Fruit fly (Drosophila melanogaster) whole organism, pupa: Measurements from ENCODE around the gene CG16998.

Experiments used
- CG10348 ChIP-seq: fragments of 200-800 bp; sonication (Bioruptor generic); IDR thresholded peaks from 2 replicates; pipeline ENCODE4 v1.3.6; 2022; ENCODE audit warnings: missing biosample characterization, missing genetic modification characterization
- CG12605 ChIP-seq: fragments of 200-800 bp; sonication (Bioruptor generic); IDR thresholded peaks from 2 replicates; pipeline ENCODE4 v1.3.6; 2022; ENCODE audit warnings: missing biosample characterization, missing genetic modification characterization
- CG13204 ChIP-seq: fragments of 200-800 bp; sonication (Bioruptor generic); optimal IDR thresholded peaks from 2 replicates; lab custom pipeline; 2018; ENCODE audit warnings: missing biosample characterization, mild to moderate bottlenecking, missing genetic modification characterization, moderate library complexity
- CG14655 ChIP-seq: fragments of 200-800 bp; sonication (Bioruptor generic); optimal IDR thresholded peaks from 3 replicates; lab custom pipeline; 2017; ENCODE audit warnings: mild to moderate bottlenecking, missing biosample characterization, missing genetic modification reagents, missing genetic modification characterization
- CG15710 ChIP-seq: fragments of 200-800 bp; sonication (Bioruptor generic); optimal IDR thresholded peaks from 2 replicates; lab custom pipeline; 2018; ENCODE audit warnings: missing biosample characterization, mild to moderate bottlenecking, missing genetic modification characterization, moderate library complexity
- CG17806 ChIP-seq: fragments of 200-800 bp; sonication (Bioruptor generic); optimal IDR thresholded peaks from 2 replicates; lab custom pipeline; 2018; ENCODE audit warnings: missing biosample characterization, mild to moderate bottlenecking, missing genetic modification characterization, moderate library complexity
- CG32121 ChIP-seq: fragments of 200-800 bp; sonication (Bioruptor generic); IDR thresholded peaks from 2 replicates; pipeline ENCODE4 v1.3.6; 2022; ENCODE audit warnings: missing biosample characterization, missing genetic modification characterization
- CG34367 ChIP-seq: fragments of 200-800 bp; sonication (Bioruptor generic); optimal IDR thresholded peaks from 2 replicates; lab custom pipeline; 2018; ENCODE audit warnings: missing biosample characterization, mild to moderate bottlenecking, missing genetic modification characterization
- CG4496 ChIP-seq: fragments of 200-800 bp; sonication (Bioruptor generic); IDR thresholded peaks from 3 replicates; pipeline ENCODE4 v1.3.6; 2022; ENCODE audit warnings: missing biosample characterization, missing genetic modification characterization
- CG8159 ChIP-seq: fragments of 200-800 bp; sonication (Bioruptor generic); optimal IDR thresholded peaks from 3 replicates; lab custom pipeline; 2018; ENCODE audit warnings: missing biosample characterization, mild to moderate bottlenecking, missing genetic modification characterization, moderate library complexity
- CG8301 ChIP-seq: fragments of 200-800 bp; sonication (Bioruptor generic); optimal IDR thresholded peaks from 2 replicates; lab custom pipeline; 2018; ENCODE audit warnings: missing biosample characterization, mild to moderate bottlenecking, missing genetic modification characterization
- CG9948 ChIP-seq: fragments of 200-800 bp; sonication (Bioruptor generic); optimal IDR thresholded peaks from 2 replicates; lab custom pipeline; 2018; ENCODE audit warnings: missing biosample characterization, mild to moderate bottlenecking, missing genetic modification characterization, moderate library complexity
- D1 ChIP-seq: fragments of 200-800 bp; sonication (Bioruptor generic); optimal IDR thresholded peaks from 2 replicates; lab custom pipeline; 2018; ENCODE audit warnings: missing biosample characterization, mild to moderate bottlenecking, missing genetic modification characterization, moderate library complexity
- EcR ChIP-seq: fragments of 200-800 bp; sonication (Bioruptor generic); optimal IDR thresholded peaks from 3 replicates; lab custom pipeline; 2019; ENCODE audit warnings: missing biosample characterization, missing genetic modification characterization, mild to moderate bottlenecking, moderate library complexity, missing genetic modification reagents
- Ets98B ChIP-seq: fragments of 200-800 bp; sonication (Bioruptor generic); IDR thresholded peaks from 2 replicates; pipeline ENCODE4 v1.3.6; 2022; ENCODE audit warnings: missing biosample characterization, missing genetic modification characterization
- Pif1A ChIP-seq: fragments of 200-800 bp; sonication (Bioruptor generic); optimal IDR thresholded peaks from 3 replicates; lab custom pipeline; 2016; ENCODE audit warnings: missing biosample characterization, missing genetic modification characterization
- Pif1B ChIP-seq: fragments of 200-800 bp; sonication (Bioruptor generic); optimal IDR thresholded peaks from 3 replicates; lab custom pipeline; 2016; ENCODE audit warnings: missing biosample characterization, missing genetic modification characterization
- Snoo ChIP-seq: fragments of 200-800 bp; sonication (Bioruptor generic); optimal IDR thresholded peaks from 3 replicates; lab custom pipeline; 2017; ENCODE audit warnings: missing biosample characterization, mild to moderate bottlenecking, missing genetic modification characterization, inconsistent platforms
- fd96Ca ChIP-seq: fragments of 200-800 bp; sonication (Bioruptor generic); IDR thresholded peaks from 3 replicates; pipeline ENCODE4 v1.3.6; 2022; ENCODE audit warnings: missing biosample characterization, missing genetic modification characterization
- gl ChIP-seq: fragments of 200-800 bp; sonication (Bioruptor generic); optimal IDR thresholded peaks from 2 replicates; lab custom pipeline; 2018; ENCODE audit warnings: missing biosample characterization, mild to moderate bottlenecking, missing genetic modification characterization
- rn ChIP-seq: fragments of 200-800 bp; sonication (Bioruptor generic); IDR thresholded peaks from 2 replicates; pipeline ENCODE4 v1.3.6; 2022; ENCODE audit warnings: missing biosample characterization, missing genetic modification characterization

CG16998 gene

dm6 chr3L:7527661-7528379, 11.8 kb downstream of the CG16998 start:
- TF ChIP-seq Pif1A (GFP tag; lab: Kevin White, UChicago) (no peak), EcR (GFP tag; lab: Kevin White, UChicago) (no peak), CG10348 (no peak), CG34367 (tag; lab: Kevin White, UChicago) (no peak), gl (no peak), CG4496 (GFP tag; lab: Robert Waterston, UW) (no peak), CG13204 (GFP tag; lab: Kevin White, UChicago) (no peak)

DNA sequence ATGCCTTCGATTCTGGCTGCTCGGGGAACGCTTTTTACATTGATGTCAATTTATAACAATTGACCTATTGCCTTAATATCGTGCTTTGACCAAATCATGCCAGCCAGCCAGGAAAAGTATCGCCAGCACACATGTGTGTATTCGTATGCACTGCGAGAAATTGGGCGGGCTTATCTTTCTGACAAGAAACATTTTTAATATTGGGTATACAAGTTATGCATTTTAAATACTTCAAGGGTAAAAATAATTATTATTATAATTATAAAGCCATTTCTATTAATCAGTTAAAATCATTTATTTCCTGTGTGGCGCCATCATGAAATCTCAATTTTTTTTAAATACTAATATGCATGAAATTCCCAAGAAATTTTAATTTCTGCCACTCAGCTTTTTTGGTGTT, 17.8 kb downstream of the CG16998 start:
- TF ChIP-seq D1 (tag; lab: Kevin White, UChicago) (no peak), CG8301 (tag; lab: Kevin White, UChicago) (peak; percentile 1), fd96Ca (GFP tag; lab: Robert Waterston, UW) (no peak), CG17806 (tag; lab: Kevin White, UChicago) (peak; percentile 14), gl (no peak), CG4496 (GFP tag; lab: Robert Waterston, UW) (no peak), CG9948 (tag; lab: Kevin White, UChicago) (no peak)

DNA sequence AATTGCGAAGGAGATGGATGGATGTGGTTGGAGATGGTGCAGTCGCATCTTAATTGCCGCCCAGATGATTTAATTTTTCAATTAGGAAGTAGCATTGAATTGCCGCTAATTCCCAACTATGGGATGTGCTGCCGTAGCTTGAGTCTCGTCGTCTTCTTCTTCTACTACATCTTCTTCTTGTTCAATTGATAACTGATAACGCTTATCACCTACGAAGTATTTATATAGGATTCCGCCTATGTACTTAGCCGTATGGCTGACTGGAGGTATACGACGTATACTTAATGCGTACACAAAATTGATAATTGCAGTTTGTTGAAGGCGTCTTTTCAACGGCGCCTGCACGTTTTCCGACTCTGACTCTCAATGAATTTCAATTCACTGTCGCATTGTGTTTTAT, 19.0 kb downstream of the CG16998 start:
- TF ChIP-seq EcR (GFP tag; lab: Kevin White, UChicago) (peak; percentile 13), CG34367 (tag; lab: Kevin White, UChicago) (no peak), CG4496 (GFP tag; lab: Robert Waterston, UW) (no peak), CG12605 (GFP tag; lab: Robert Waterston, UW) (no peak), Pif1A (GFP tag; lab: Kevin White, UChicago) (no peak)

DNA sequence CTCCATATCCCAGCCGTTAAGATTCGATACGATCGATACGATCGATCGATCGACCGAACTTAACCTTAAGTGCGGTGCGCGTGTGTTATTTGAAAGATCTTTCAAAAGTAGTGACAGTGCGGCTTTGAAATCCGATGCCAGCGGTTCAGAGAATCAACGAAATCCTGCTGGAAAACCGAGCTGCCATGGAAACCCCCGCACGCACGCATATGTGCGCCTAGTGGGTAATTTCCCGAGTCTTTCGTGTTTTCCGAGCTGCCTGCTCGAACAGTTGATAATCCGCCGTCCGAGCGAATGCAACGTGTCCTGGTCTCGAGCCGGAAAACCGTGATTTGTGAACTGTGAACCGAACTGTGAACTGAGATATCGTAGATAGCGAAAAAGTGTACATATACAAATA, 20.4 kb downstream of the CG16998 start:
- TF ChIP-seq CG13204 (GFP tag; lab: Kevin White, UChicago) = no peak
- TF ChIP-seq CG17806 (tag; lab: Kevin White, UChicago) = no peak
- TF ChIP-seq CG4496 (GFP tag; lab: Robert Waterston, UW) = no peak
- TF ChIP-seq CG10348 = no peak
- TF ChIP-seq D1 (tag; lab: Kevin White, UChicago) = no peak
- no peak for TF ChIP-seq CG15710 (tag; lab: Kevin White, UChicago)
- TF ChIP-seq CG12605 (GFP tag; lab: Robert Waterston, UW) = no peak
- no peak for TF ChIP-seq Pif1A (GFP tag; lab: Kevin White, UChicago)
- TF ChIP-seq CG8301 (tag; lab: Kevin White, UChicago) = no peak
- TF ChIP-seq rn (GFP tag; lab: Robert Waterston, UW) = no peak
- no peak for TF ChIP-seq Pif1B (GFP tag; lab: Kevin White, UChicago)
- TF ChIP-seq CG9948 (tag; lab: Kevin White, UChicago) = no peak
- no peak for TF ChIP-seq fd96Ca (GFP tag; lab: Robert Waterston, UW)
- no peak for TF ChIP-seq Ets98B (GFP tag; lab: Robert Waterston, UW)
- TF ChIP-seq CG14655 (GFP tag; lab: Kevin White, UChicago) = no peak
- TF ChIP-seq Snoo = no peak
- TF ChIP-seq EcR (GFP tag; lab: Kevin White, UChicago) = no peak
- no peak for TF ChIP-seq gl
- no peak for TF ChIP-seq CG32121
- TF ChIP-seq CG34367 (tag; lab: Kevin White, UChicago) = no peak

- TF ChIP-seq Pif1B (GFP tag; lab: Kevin White, UChicago) (peak; percentile 1), CG8159 (tag; lab: Kevin White, UChicago) (no peak)
Observed at dm6 chr3L:7518351-7519102, 21.1 kb downstream of the CG16998 start, which contains the start of gene ltl. TSS of gene ltl (plus strand) at chr3L:7518997.

DNA sequence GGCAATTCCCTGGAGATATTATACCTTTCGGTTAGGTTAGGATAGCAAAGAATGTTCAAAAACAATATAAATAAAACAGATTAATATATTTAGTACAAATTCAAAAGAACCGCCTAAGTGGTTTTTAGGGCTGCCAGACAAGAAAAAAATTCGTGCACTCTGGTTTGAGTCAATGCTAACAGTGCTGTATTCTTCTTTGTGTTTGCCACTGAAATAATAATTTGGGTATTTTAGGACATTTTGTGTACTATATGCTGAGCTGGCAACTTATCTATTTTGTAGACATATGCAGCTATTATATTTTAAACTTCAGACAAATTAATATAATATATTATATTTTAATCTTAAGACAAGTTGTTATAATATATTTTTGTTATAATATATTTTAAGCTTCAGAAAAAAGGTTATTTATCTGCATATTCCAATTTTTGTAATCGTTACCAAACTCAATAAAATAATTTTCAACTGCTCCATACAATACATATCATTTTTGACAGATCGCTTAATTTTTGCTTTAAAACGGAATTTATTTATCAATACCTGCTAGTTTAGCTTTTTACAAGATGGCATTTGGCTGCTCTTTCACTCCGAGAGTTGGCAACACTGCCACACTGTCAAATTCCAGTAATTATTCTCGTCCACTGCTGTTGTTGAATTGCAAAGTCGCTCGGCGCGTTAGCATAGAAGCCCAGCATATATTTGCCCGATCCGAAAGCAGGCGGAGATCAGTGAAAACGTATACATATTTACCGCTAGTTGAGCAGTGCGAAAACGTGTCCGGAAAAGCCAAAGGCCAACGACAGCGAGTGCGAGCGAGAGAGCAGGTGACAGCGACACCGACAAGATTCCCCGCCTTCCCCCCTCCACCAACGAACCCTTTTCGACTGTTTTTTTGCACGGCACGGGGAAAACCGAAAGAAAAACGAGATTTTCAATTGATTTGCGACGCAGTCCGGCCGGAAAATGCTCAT, 28.9 kb downstream of the CG16998 start, which contains the start of gene CG7546:
Gene CG7546 (plus strand): TSS at position 573 of the 971 bp plus-strand sequence.
- TF ChIP-seq CG34367 (tag; lab: Kevin White, UChicago) = no peak
- TF ChIP-seq EcR (GFP tag; lab: Kevin White, UChicago) = peak; percentile 56
- TF ChIP-seq CG14655 (GFP tag; lab: Kevin White, UChicago) = no peak
- peak; percentile 26 for TF ChIP-seq CG13204 (GFP tag; lab: Kevin White, UChicago)
- TF ChIP-seq Pif1B (GFP tag; lab: Kevin White, UChicago) = no peak
- no peak for TF ChIP-seq gl
- TF ChIP-seq D1 (tag; lab: Kevin White, UChicago) = no peak
- TF ChIP-seq CG4496 (GFP tag; lab: Robert Waterston, UW) = 0 out of 3 replicates have a peak, but pooled peaks have one; percentile 26
- TF ChIP-seq fd96Ca (GFP tag; lab: Robert Waterston, UW) = peak; percentile 13; the same call in 1 of the 3 replicates
- no peak for TF ChIP-seq Ets98B (GFP tag; lab: Robert Waterston, UW)
- TF ChIP-seq CG32121 = no peak
- TF ChIP-seq CG10348 = no peak
- no peak for TF ChIP-seq Pif1A (GFP tag; lab: Kevin White, UChicago)
- TF ChIP-seq CG17806 (tag; lab: Kevin White, UChicago) = no peak
- no peak for TF ChIP-seq rn (GFP tag; lab: Robert Waterston, UW)
- TF ChIP-seq CG8159 (tag; lab: Kevin White, UChicago) = peak; percentile 56
- TF ChIP-seq CG15710 (tag; lab: Kevin White, UChicago) = peak; percentile 38
- no peak for TF ChIP-seq CG8301 (tag; lab: Kevin White, UChicago)
- no peak for TF ChIP-seq CG12605 (GFP tag; lab: Robert Waterston, UW)
- no peak for TF ChIP-seq Snoo
- no peak for TF ChIP-seq CG9948 (tag; lab: Kevin White, UChicago)
